Fruit fly (Drosophila melanogaster) whole organism, embryonic: ENCODE results near the gene Ptp36E.

Experiments
- Antp ChIP-seq: fragments of 200-800 bp; sonication (Bioruptor generic); optimal IDR thresholded peaks from 3 replicates; lab custom pipeline; 2016; ENCODE audit warnings: missing biosample characterization, missing genetic modification characterization
- Bteb2 ChIP-seq: fragments of 200-800 bp; sonication (Bioruptor generic); optimal IDR thresholded peaks from 2 replicates; lab custom pipeline; 2016; ENCODE audit warnings: missing biosample characterization, missing genetic modification characterization
- CG10267 ChIP-seq: fragments of 200-800 bp; sonication (Bioruptor generic); optimal IDR thresholded peaks from 2 replicates; lab custom pipeline; 2018; ENCODE audit warnings: missing biosample characterization, mild to moderate bottlenecking, missing genetic modification characterization, moderate library complexity
- CG10979 ChIP-seq: fragments of 200-800 bp; sonication (Bioruptor generic); optimal IDR thresholded peaks from 2 replicates; lab custom pipeline; 2018; ENCODE audit warnings: missing biosample characterization, mild to moderate bottlenecking, missing genetic modification characterization, moderate library complexity
- CG11398 ChIP-seq: fragments of 200-800 bp; sonication (Bioruptor generic); optimal IDR thresholded peaks from 2 replicates; lab custom pipeline; 2016; ENCODE audit warnings: missing biosample characterization, missing genetic modification characterization
- CG12155 ChIP-seq: fragments of 200-800 bp; sonication (Bioruptor generic); optimal IDR thresholded peaks from 3 replicates; lab custom pipeline; 2016; ENCODE audit warnings: missing biosample characterization, missing genetic modification characterization
- CG1233 ChIP-seq: fragments of 200-800 bp; sonication (Bioruptor generic); optimal IDR thresholded peaks from 4 replicates; lab custom pipeline; 2018; ENCODE audit warnings: missing biosample characterization, mild to moderate bottlenecking, missing genetic modification characterization
- CG12942 ChIP-seq: fragments of 200-800 bp; sonication (Bioruptor generic); optimal IDR thresholded peaks from 3 replicates; lab custom pipeline; 2016; ENCODE audit warnings: missing biosample characterization, missing genetic modification characterization
- CG15696 ChIP-seq: fragments of 200-800 bp; sonication (Bioruptor generic); optimal IDR thresholded peaks from 2 replicates; lab custom pipeline; 2019; ENCODE audit warnings: missing biosample characterization, mild to moderate bottlenecking, missing genetic modification characterization, moderate library complexity
- CG2116 ChIP-seq: fragments of 200-800 bp; sonication (Bioruptor generic); optimal IDR thresholded peaks from 3 replicates; lab custom pipeline; 2018; ENCODE audit warnings: missing biosample characterization, mild to moderate bottlenecking, missing genetic modification characterization
- CG2199 ChIP-seq: fragments of 200-800 bp; sonication (Bioruptor generic); IDR thresholded peaks from 3 replicates; pipeline ENCODE4 v1.3.6; 2022; ENCODE audit warnings: missing biosample characterization, missing genetic modification characterization
- CG30403 ChIP-seq: fragments of 200-800 bp; sonication (Bioruptor generic); optimal IDR thresholded peaks from 3 replicates; lab custom pipeline; 2016; ENCODE audit warnings: missing biosample characterization, missing genetic modification characterization
- CG42726 ChIP-seq: fragments of 200-800 bp; sonication (Bioruptor generic); IDR thresholded peaks from 2 replicates; pipeline ENCODE4 v1.3.6; 2022; ENCODE audit warnings: missing biosample characterization, missing genetic modification characterization; ENCODE audit not compliant: partially characterized antibody
- CG4854 ChIP-seq: fragments of 200-800 bp; sonication (Bioruptor generic); optimal IDR thresholded peaks from 2 replicates; lab custom pipeline; 2016; ENCODE audit warnings: missing biosample characterization, missing genetic modification characterization, inconsistent platforms
- CG6175 ChIP-seq: fragments of 200-800 bp; sonication (Bioruptor generic); IDR thresholded peaks from 3 replicates; pipeline ENCODE4 v1.3.6; 2022; ENCODE audit warnings: missing biosample characterization, missing genetic modification characterization
- CG6254 ChIP-seq: fragments of 200-800 bp; sonication (Bioruptor generic); optimal IDR thresholded peaks from 3 replicates; lab custom pipeline; 2017; ENCODE audit warnings: mild to moderate bottlenecking, missing biosample characterization, missing genetic modification reagents, missing genetic modification characterization
- CG7745 ChIP-seq: fragments of 200-800 bp; sonication (Bioruptor generic); optimal IDR thresholded peaks from 2 replicates; lab custom pipeline; 2018; ENCODE audit warnings: missing biosample characterization, mild to moderate bottlenecking, missing genetic modification characterization, moderate library complexity
- CG7963 ChIP-seq: fragments of 200-800 bp; sonication (Bioruptor generic); IDR thresholded peaks from 3 replicates; pipeline ENCODE4 v1.3.6; 2022; ENCODE audit warnings: missing biosample characterization, missing genetic modification characterization; ENCODE audit not compliant: partially characterized antibody
- CG8388 ChIP-seq: fragments of 200-800 bp; sonication (Bioruptor generic); optimal IDR thresholded peaks from 2 replicates; lab custom pipeline; 2019; ENCODE audit warnings: missing biosample characterization, mild to moderate bottlenecking, missing genetic modification characterization, moderate library complexity
- D ChIP-seq, 2 experiments: fragments of 200-800 bp in 1 of 2; fragments of >200 bp in 1 of 2; sonication (Bioruptor generic) in 1 of 2; optimal IDR thresholded peaks; 2 replicates in 1 of 2; 3 replicates in 1 of 2; lab custom pipeline; 2017; ENCODE audit warnings: mild to moderate bottlenecking in 1 of 2, missing biosample characterization in 1 of 2, missing genetic modification characterization in 1 of 2, missing genetic modification reagents in 1 of 2
- Doc2 ChIP-seq: fragments of 200-800 bp; sonication (Bioruptor generic); IDR thresholded peaks from 2 replicates; pipeline ENCODE4 v1.3.6; 2022; ENCODE audit warnings: missing biosample characterization, missing genetic modification characterization
- HLH3B ChIP-seq: fragments of 200-800 bp; sonication (Bioruptor generic); IDR thresholded peaks from 2 replicates; pipeline ENCODE4 v1.3.6; 2022; ENCODE audit warnings: missing biosample characterization, missing genetic modification characterization
- Hand ChIP-seq: fragments of 200-800 bp; sonication (Bioruptor generic); optimal IDR thresholded peaks from 2 replicates; lab custom pipeline; 2017; ENCODE audit warnings: mild to moderate bottlenecking, missing biosample characterization, missing genetic modification reagents, missing genetic modification characterization
- Hmx ChIP-seq: fragments of 200-800 bp; sonication (Bioruptor generic); optimal IDR thresholded peaks from 2 replicates; lab custom pipeline; 2016; ENCODE audit warnings: missing biosample characterization, missing genetic modification characterization
- NFAT ChIP-seq: fragments of 200-800 bp; sonication (Bioruptor generic); IDR thresholded peaks from 2 replicates; pipeline ENCODE4 v1.3.6; 2022; ENCODE audit warnings: missing biosample characterization, missing genetic modification characterization
- NfI ChIP-seq: fragments of 200-800 bp; sonication (Bioruptor generic); optimal IDR thresholded peaks from 3 replicates; lab custom pipeline; 2018; ENCODE audit warnings: missing biosample characterization, mild to moderate bottlenecking, missing genetic modification characterization, moderate library complexity
- PHDP ChIP-seq: fragments of 200-800 bp; sonication (Bioruptor generic); optimal IDR thresholded peaks from 3 replicates; lab custom pipeline; 2018; ENCODE audit warnings: missing biosample characterization, mild to moderate bottlenecking, missing genetic modification characterization, moderate library complexity
- Pdp1 ChIP-seq, 2 experiments: fragments of 200-800 bp; sonication (Bioruptor generic); optimal IDR thresholded peaks; 3 replicates each; lab custom pipeline; 2016; ENCODE audit warnings: missing biosample characterization in 2 of 2, missing genetic modification characterization in 2 of 2, mild to moderate bottlenecking in 1 of 2, moderate library complexity in 1 of 2
- Scr ChIP-seq: fragments of 200-800 bp; sonication (Bioruptor generic); IDR thresholded peaks from 2 replicates; pipeline ENCODE4 v1.3.6; 2022; ENCODE audit warnings: missing biosample characterization, missing genetic modification characterization; ENCODE audit not compliant: partially characterized antibody
- bbx ChIP-seq: fragments of 200-800 bp; sonication (Bioruptor generic); IDR thresholded peaks from 2 replicates; pipeline ENCODE4 v1.3.6; 2022; ENCODE audit warnings: missing biosample characterization, missing genetic modification characterization; ENCODE audit not compliant: partially characterized antibody
- dm ChIP-seq: fragments of 200-800 bp; sonication (Bioruptor generic); optimal IDR thresholded peaks from 3 replicates; lab custom pipeline; 2016; ENCODE audit warnings: missing biosample characterization, missing genetic modification characterization
- dpn ChIP-seq, 2 experiments: fragments of 200-800 bp; sonication (Bioruptor generic); optimal IDR thresholded peaks; 3 replicates each; lab custom pipeline; 2016; ENCODE audit warnings: missing biosample characterization in 2 of 2, missing genetic modification characterization in 2 of 2
- eve ChIP-seq, 2 experiments: fragments of >200 bp; optimal IDR thresholded peaks; 2 replicates each; lab custom pipeline; 2017; ENCODE audit warnings: missing biosample characterization in 2 of 2, missing genetic modification characterization in 2 of 2
- grn ChIP-seq: fragments of 200-800 bp; sonication (Bioruptor generic); optimal IDR thresholded peaks from 3 replicates; lab custom pipeline; 2017; ENCODE audit warnings: missing biosample characterization, missing genetic modification characterization
- insv ChIP-seq, 2 experiments: fragments of 200-800 bp; sonication (Bioruptor generic); optimal IDR thresholded peaks; 3 replicates each; lab custom pipeline; 2016 to 2018; ENCODE audit warnings: missing biosample characterization in 2 of 2, missing genetic modification characterization in 2 of 2
- lab ChIP-seq: fragments of 200-800 bp; sonication (Bioruptor generic); optimal IDR thresholded peaks from 3 replicates; lab custom pipeline; 2017; ENCODE audit warnings: missing biosample characterization, missing genetic modification characterization, mild to moderate bottlenecking, moderate library complexity, missing genetic modification reagents
- mld ChIP-seq: fragments of 200-800 bp; sonication (Bioruptor generic); IDR thresholded peaks from 3 replicates; pipeline ENCODE4 v1.3.6; 2022; ENCODE audit warnings: missing biosample characterization, missing genetic modification characterization; ENCODE audit not compliant: partially characterized antibody
- nerfin-1 ChIP-seq: fragments of 200-800 bp; sonication (Bioruptor generic); optimal IDR thresholded peaks from 3 replicates; lab custom pipeline; 2019; ENCODE audit warnings: missing biosample characterization, mild to moderate bottlenecking, missing genetic modification characterization, moderate library complexity
- pfk ChIP-seq: fragments of 200-800 bp; sonication (Bioruptor generic); optimal IDR thresholded peaks from 2 replicates; lab custom pipeline; 2018; ENCODE audit warnings: missing biosample characterization, mild to moderate bottlenecking, missing genetic modification characterization, moderate library complexity
- phol ChIP-seq: fragments of 200-800 bp; sonication (Bioruptor generic); optimal IDR thresholded peaks from 3 replicates; lab custom pipeline; 2018; ENCODE audit warnings: missing biosample characterization, mild to moderate bottlenecking, missing genetic modification characterization, moderate library complexity
- prd ChIP-seq, 3 experiments: fragments of >200 bp in 2 of 3; fragments of 200-800 bp in 1 of 3; sonication (Bioruptor generic) in 1 of 3; optimal IDR thresholded peaks in 2 of 3; IDR thresholded peaks in 1 of 3; 2 replicates in 2 of 3; 3 replicates in 1 of 3; pipeline versions ENCODE4 v1.3.6 to Lab custom; 2017 to 2022; ENCODE audit warnings: missing biosample characterization in 1 of 3, missing genetic modification characterization in 1 of 3
- pum ChIP-seq: fragments of 200-800 bp; sonication (Bioruptor generic); optimal IDR thresholded peaks from 2 replicates; lab custom pipeline; 2016; ENCODE audit warnings: missing biosample characterization, missing genetic modification characterization
- sens ChIP-seq: fragments of 200-800 bp; sonication (Bioruptor generic); peaks from one replicate; lab custom pipeline; 2016; ENCODE audit warnings: missing biosample characterization, missing genetic modification characterization
- stc ChIP-seq: fragments of 200-800 bp; sonication (Bioruptor generic); IDR thresholded peaks from 2 replicates; pipeline ENCODE4 v1.3.6; 2022; ENCODE audit warnings: missing biosample characterization, missing genetic modification characterization
- stwl ChIP-seq: fragments of 200-800 bp; sonication (Bioruptor generic); optimal IDR thresholded peaks from 3 replicates; lab custom pipeline; 2018; ENCODE audit warnings: missing biosample characterization, mild to moderate bottlenecking, missing genetic modification characterization, moderate library complexity
- tgo ChIP-seq: fragments of 200-800 bp; sonication (Bioruptor generic); IDR thresholded peaks from 3 replicates; pipeline ENCODE4 v1.3.6; 2022; ENCODE audit warnings: missing biosample characterization, missing genetic modification characterization
- zf30C ChIP-seq: fragments of 200-800 bp; sonication (Bioruptor generic); optimal IDR thresholded peaks from 3 replicates; lab custom pipeline; 2018; ENCODE audit warnings: missing biosample characterization, mild to moderate bottlenecking, missing genetic modification characterization

Gene Ptp36E

DNA sequence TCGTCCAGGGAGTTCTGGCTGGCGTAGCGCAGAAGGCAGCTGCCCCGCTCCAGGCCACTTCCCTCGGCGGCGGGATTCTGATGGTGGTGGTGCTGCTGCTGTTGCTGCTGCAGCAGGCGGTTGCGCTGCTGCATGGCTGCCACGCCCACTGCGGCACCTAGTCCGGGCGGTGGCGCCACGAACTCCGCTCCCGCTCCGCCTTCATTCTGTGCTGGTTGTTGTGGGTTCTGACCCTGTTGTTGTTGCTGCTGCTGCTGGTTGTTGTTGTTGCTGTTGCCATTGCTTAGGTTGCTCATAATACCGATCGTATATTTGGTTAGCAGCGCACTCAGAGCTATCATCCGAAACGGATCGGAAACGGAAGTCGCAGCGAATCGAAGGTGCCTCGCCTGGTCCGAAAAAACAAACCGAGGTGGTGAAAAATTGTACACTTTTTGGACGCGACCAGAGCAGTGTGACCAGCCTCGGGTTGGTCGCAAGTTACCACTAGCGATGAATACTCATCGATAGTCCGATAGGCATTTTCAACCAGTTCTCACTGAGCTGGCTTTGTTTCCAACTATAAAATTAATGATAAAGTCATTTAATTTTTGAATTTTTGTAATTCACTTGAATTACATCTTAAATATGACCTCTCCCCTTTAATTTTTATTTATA is 47.1 kb downstream of the Ptp36E start, which contains the start of gene kel (continued):
- TF ChIP-seq CG12155 (GFP tag; lab: Kevin White, UChicago): peak; percentile 30
- TF ChIP-seq Scr (GFP tag; lab: Robert Waterston, UW): peak; percentile 78
- TF ChIP-seq Hmx (GFP tag; lab: Kevin White, UChicago): no peak
- peak; percentile 50 for TF ChIP-seq CG10979
- TF ChIP-seq CG7745 (tag; lab: Kevin White, UChicago): no peak
- TF ChIP-seq Pdp1 (GFP tag; optimal IDR thresholded peaks at IDR 0.05; lab: Kevin White, UChicago): peak in 1 of 2 experiments; percentile 42
- TF ChIP-seq Antp (GFP tag; lab: Kevin White, UChicago): no peak
- no peak for TF ChIP-seq eve (GFP tag; optimal IDR thresholded peaks at IDR 0.05; lab: Kevin White, UChicago)
- peak; percentile 36 to 53 for TF ChIP-seq dpn (GFP tag; optimal IDR thresholded peaks at IDR 0.05; lab: Kevin White, UChicago)
- no peak for TF ChIP-seq Bteb2
- TF ChIP-seq CG11398 (GFP tag; lab: Kevin White, UChicago): peak; percentile 25
- peak; percentile 50; the same call in 1 of the 2 replicates for TF ChIP-seq CG42726 (GFP tag; lab: Robert Waterston, UW)
- peak; percentile 38; the same call in 1 of the 2 replicates for TF ChIP-seq HLH3B
- TF ChIP-seq mld: no peak
- no peak for TF ChIP-seq D (optimal IDR thresholded peaks at IDR 0.05; lab: Kevin White, UChicago)
- TF ChIP-seq D (GFP tag; optimal IDR thresholded peaks at IDR 0.05; lab: Kevin White, UChicago): no peak
- no peak for TF ChIP-seq zf30C
- TF ChIP-seq stc: 0 out of 2 replicates have a peak, but pooled peaks have one; percentile 37
- TF ChIP-seq CG8388 (GFP tag; lab: Kevin White, UChicago): peak; percentile 15
- TF ChIP-seq prd (optimal IDR thresholded peaks at IDR 0.05; lab: Kevin White, UChicago): no peak
- TF ChIP-seq prd (GFP tag; IDR thresholded peaks at IDR 0.05; lab: Robert Waterston, UW): peak; percentile 23; the same call in 1 of the 3 replicates
- TF ChIP-seq insv (GFP tag; optimal IDR thresholded peaks at IDR 0.05; lab: Kevin White, UChicago): no peak
- peak; percentile 59 for TF ChIP-seq NFAT (GFP tag; lab: Robert Waterston, UW)
- TF ChIP-seq sens: peak; percentile 90
- no peak for TF ChIP-seq CG6175 (GFP tag; lab: Robert Waterston, UW)
- TF ChIP-seq CG30403 (GFP tag; lab: Kevin White, UChicago): peak; percentile 49
- peak; percentile 75 for TF ChIP-seq lab (GFP tag; lab: Kevin White, UChicago)
- TF ChIP-seq Doc2: no peak
- TF ChIP-seq tgo (GFP tag; lab: Robert Waterston, UW): no peak
- TF ChIP-seq CG1233 (GFP tag; lab: Kevin White, UChicago): peak; percentile 46
- 0 out of 3 replicates have a peak, but pooled peaks have one; percentile 33 for TF ChIP-seq CG2199 (GFP tag; lab: Robert Waterston, UW)
- TF ChIP-seq CG10267: peak; percentile 56
- no peak for TF ChIP-seq grn (GFP tag; lab: Kevin White, UChicago)
- no peak for TF ChIP-seq CG15696 (tag; lab: Kevin White, UChicago)
- TF ChIP-seq bbx (GFP tag; lab: Robert Waterston, UW): peak; percentile 87
- TF ChIP-seq phol (tag; lab: Kevin White, UChicago): peak; percentile 50
- TF ChIP-seq PHDP (tag; lab: Kevin White, UChicago): peak; percentile 47
- peak; percentile 71 for TF ChIP-seq Hand (GFP tag; lab: Kevin White, UChicago)
- peak; percentile 61 for TF ChIP-seq dm (GFP tag; lab: Kevin White, UChicago)
- peak; percentile 99 for TF ChIP-seq stwl (tag; lab: Kevin White, UChicago)
- peak; percentile 58 for TF ChIP-seq CG2116 (GFP tag; lab: Kevin White, UChicago)
- no peak for TF ChIP-seq pum
- TF ChIP-seq pfk (GFP tag; lab: Kevin White, UChicago): peak; percentile 53
- peak; percentile 71 for TF ChIP-seq CG7963 (GFP tag; lab: Robert Waterston, UW)
- TF ChIP-seq nerfin-1: no peak
- TF ChIP-seq NfI (GFP tag; lab: Kevin White, UChicago): peak; percentile 40
- TF ChIP-seq CG6254 (GFP tag; lab: Kevin White, UChicago): peak; percentile 49
- TF ChIP-seq CG12942: peak; percentile 21
- TF ChIP-seq CG4854: no peak
